Worm (Caenorhabditis elegans) whole organism, mixed stage, embryonic: ENCODE results near the gene srv-21.

Source experiments
- lsy-2 ChIP-seq: fragments of 150-350 bp; optimal IDR thresholded peaks from 2 replicates; lab custom pipeline; 2014; ENCODE audit warnings: missing biosample characterization, missing genetic modification characterization
- pha-4 ChIP-seq: fragments of 150-350 bp; optimal IDR thresholded peaks from 2 replicates; lab custom pipeline; 2018; ENCODE audit warnings: missing biosample characterization, missing genetic modification reagents, missing genetic modification characterization
- sem-2 ChIP-seq: fragments of 200-800 bp; sonication (Bioruptor generic); optimal IDR thresholded peaks from 2 replicates; lab custom pipeline; 2018; ENCODE audit warnings: mild to moderate bottlenecking, missing genetic modification characterization, missing compliant biosample characterization
- unc-62 ChIP-seq: fragments of 150-350 bp; optimal IDR thresholded peaks from 2 replicates; lab custom pipeline; 2014; ENCODE audit warnings: missing biosample characterization, missing genetic modification reagents, missing genetic modification characterization
- ztf-11 ChIP-seq: fragments of 150-350 bp; optimal IDR thresholded peaks from 2 replicates; lab custom pipeline; 2014; ENCODE audit warnings: missing biosample characterization, missing genetic modification characterization

DNA sequence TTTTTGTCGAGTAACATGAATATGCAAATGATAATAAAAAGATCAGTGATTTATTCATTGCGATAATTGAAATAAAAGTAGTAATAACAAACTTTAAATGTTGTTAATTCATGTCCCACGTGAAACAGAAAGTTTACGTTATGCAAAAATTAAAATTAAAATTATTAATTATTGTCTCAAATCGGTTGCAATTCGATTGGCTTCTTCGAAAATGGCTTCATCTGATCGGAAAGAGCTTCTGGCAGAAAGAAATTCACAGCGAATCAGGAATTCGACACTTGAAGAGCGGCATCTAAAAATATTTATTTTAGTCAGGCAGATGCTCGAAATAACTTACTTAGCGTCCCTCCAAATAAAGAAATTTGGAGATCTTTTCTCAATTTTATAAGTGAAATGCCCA lies 11.3 kb downstream of the srv-21 start, which contains the start of gene spe-27:
- TF ChIP-seq sem-2 (no peak), lsy-2 (tag; lab: Kevin White, UChicago) (no peak), unc-62 (GFP tag; lab: Kevin White, UChicago) (no peak), ztf-11 (tag; lab: Kevin White, UChicago) (no peak), pha-4 (tag; lab: Kevin White, UChicago) (no peak)
